Worm (Caenorhabditis elegans) whole organism, midembryonic: ENCODE results near the gene aqp-4.

Source experiments
- T22C8.4 ChIP-seq: fragments of 200-800 bp; sonication (Bioruptor generic); IDR thresholded peaks from 2 replicates; pipeline ENCODE4 v1.3.6; 2022; ENCODE audit warnings: missing genetic modification characterization, missing compliant biosample characterization
- med-1 ChIP-seq: sonication (generic microtip); optimal IDR thresholded peaks from 2 replicates; lab custom pipeline; 2017; ENCODE audit warnings: missing genetic modification characterization, mild to moderate bottlenecking, missing compliant biosample characterization, antibody characterized with exemption, missing genetic modification reagents; ENCODE audit not compliant: insufficient read depth
- ztf-29 ChIP-seq: fragments of 200-800 bp; sonication (Bioruptor generic); IDR thresholded peaks from 2 replicates; pipeline ENCODE4 v1.3.6; 2022; ENCODE audit warnings: missing genetic modification reagents, missing genetic modification characterization, missing compliant biosample characterization

ce11 chrV:9777645-9778044, 40.3 kb downstream of the aqp-4 start, which contains the start of gene smg-4:
- TF ChIP-seq ztf-29 (GFP tag; lab: Robert Waterston, UW) = no peak
- no peak for TF ChIP-seq med-1 (GFP tag; lab: Kevin White, UChicago)
- TF ChIP-seq T22C8.4 = no peak
